Fruit fly (Drosophila melanogaster): ENCODE data around the gene CG3918.

dm6 chrX:6549428-6550117, 25.3 kb downstream of the CG3918 start:
- TF ChIP-seq CG16779 (tag; optimal IDR thresholded peaks at IDR 0.05) = peak; percentile 89
- peak; percentile 94 for TF ChIP-seq CG11762 (GFP tag; optimal IDR thresholded peaks at IDR 0.05; ENCODE audit: insufficient read depth)
- peak; percentile 98 for TF ChIP-seq cyc (GFP tag; optimal IDR thresholded peaks at IDR 0.05)
